Fruit fly (Drosophila melanogaster) whole organism, embryonic: Measurements from ENCODE around the gene stv.

ENCODE experiments used
- Antp ChIP-seq: fragments of 200-800 bp; sonication (Bioruptor generic); optimal IDR thresholded peaks from 3 replicates; lab custom pipeline; 2016; ENCODE audit warnings: missing biosample characterization, missing genetic modification characterization
- Awh ChIP-seq: fragments of 200-800 bp; sonication (Bioruptor generic); IDR thresholded peaks from 2 replicates; pipeline ENCODE4, ENCODE4 v1.3.6; 2022; ENCODE audit warnings: missing biosample characterization, missing genetic modification characterization
- CG10654 ChIP-seq: fragments of 200-800 bp; sonication (Bioruptor generic); optimal IDR thresholded peaks from 2 replicates; lab custom pipeline; 2016; ENCODE audit warnings: missing biosample characterization, missing genetic modification characterization
- CG11093 ChIP-seq: fragments of 200-800 bp; sonication (Bioruptor generic); IDR thresholded peaks from 3 replicates; pipeline ENCODE4 v1.3.6; 2022; ENCODE audit warnings: missing biosample characterization, missing genetic modification characterization
- CG11398 ChIP-seq: fragments of 200-800 bp; sonication (Bioruptor generic); optimal IDR thresholded peaks from 2 replicates; lab custom pipeline; 2016; ENCODE audit warnings: missing biosample characterization, missing genetic modification characterization
- CG11560 ChIP-seq: fragments of 200-800 bp; sonication (Bioruptor generic); IDR thresholded peaks from 3 replicates; pipeline ENCODE4 v1.3.6; 2022; ENCODE audit warnings: missing biosample characterization, missing genetic modification characterization
- CG11696 ChIP-seq: fragments of 200-800 bp; sonication (Bioruptor generic); IDR thresholded peaks from 2 replicates; pipeline ENCODE4 v1.3.6; 2022; ENCODE audit warnings: missing biosample characterization, missing genetic modification characterization
- CG11723 ChIP-seq: fragments of 200-800 bp; sonication (Bioruptor generic); optimal IDR thresholded peaks from 2 replicates; lab custom pipeline; 2017; ENCODE audit warnings: missing biosample characterization, mild to moderate bottlenecking, missing genetic modification characterization
- CG13123 ChIP-seq: fragments of 200-800 bp; sonication (Bioruptor generic); optimal IDR thresholded peaks from 2 replicates; lab custom pipeline; 2016; ENCODE audit warnings: missing biosample characterization, missing genetic modification characterization
- CG16815 ChIP-seq: fragments of 200-800 bp; sonication (Bioruptor generic); optimal IDR thresholded peaks from 3 replicates; lab custom pipeline; 2017; ENCODE audit warnings: missing biosample characterization, mild to moderate bottlenecking, missing genetic modification characterization
- CG18599 ChIP-seq: fragments of 200-800 bp; sonication (Bioruptor generic); optimal IDR thresholded peaks from 3 replicates; lab custom pipeline; 2017; ENCODE audit warnings: missing biosample characterization, missing genetic modification characterization, mild to moderate bottlenecking, moderate library complexity, missing genetic modification reagents
- CG2678 ChIP-seq: fragments of 200-800 bp; sonication (Bioruptor generic); optimal IDR thresholded peaks from 3 replicates; lab custom pipeline; 2019; ENCODE audit warnings: missing biosample characterization, mild to moderate bottlenecking, missing genetic modification characterization, moderate library complexity
- CG30403 ChIP-seq: fragments of 200-800 bp; sonication (Bioruptor generic); optimal IDR thresholded peaks from 3 replicates; lab custom pipeline; 2016; ENCODE audit warnings: missing biosample characterization, missing genetic modification characterization
- CG33557 ChIP-seq: fragments of 200-800 bp; sonication (Bioruptor generic); optimal IDR thresholded peaks from 2 replicates; lab custom pipeline; 2019; ENCODE audit warnings: missing biosample characterization, mild to moderate bottlenecking, missing genetic modification characterization, moderate library complexity
- CG34224 ChIP-seq: fragments of 200-800 bp; sonication (Bioruptor generic); IDR thresholded peaks from 3 replicates; pipeline ENCODE4 v1.3.6; 2022; ENCODE audit warnings: missing biosample characterization, missing genetic modification characterization; ENCODE audit not compliant: partially characterized antibody
- CG4707 ChIP-seq: fragments of 200-800 bp; sonication (Bioruptor generic); optimal IDR thresholded peaks from 2 replicates; lab custom pipeline; 2018; ENCODE audit warnings: missing biosample characterization, mild to moderate bottlenecking, missing genetic modification characterization, moderate library complexity
- CG4820 ChIP-seq: fragments of 200-800 bp; sonication (Bioruptor generic); optimal IDR thresholded peaks from 3 replicates; lab custom pipeline; 2016; ENCODE audit warnings: missing biosample characterization, missing genetic modification characterization
- CG5180 ChIP-seq: fragments of 200-800 bp; sonication (Bioruptor generic); optimal IDR thresholded peaks from 3 replicates; lab custom pipeline; 2017; ENCODE audit warnings: missing biosample characterization, missing genetic modification characterization, mild to moderate bottlenecking, moderate library complexity, missing genetic modification reagents
- CG6683 ChIP-seq: fragments of 200-800 bp; sonication (Bioruptor generic); optimal IDR thresholded peaks from 2 replicates; lab custom pipeline; 2017; ENCODE audit warnings: missing biosample characterization, mild to moderate bottlenecking, missing genetic modification characterization, missing genetic modification reagents
- CG7556 ChIP-seq: fragments of 200-800 bp; sonication (Bioruptor generic); optimal IDR thresholded peaks from 2 replicates; lab custom pipeline; 2017; ENCODE audit warnings: missing biosample characterization, mild to moderate bottlenecking, missing genetic modification characterization
- CG9727 ChIP-seq: fragments of 200-800 bp; sonication (Bioruptor generic); optimal IDR thresholded peaks from 3 replicates; lab custom pipeline; 2017; ENCODE audit warnings: missing biosample characterization, mild to moderate bottlenecking, missing genetic modification characterization
- Fer1 ChIP-seq: fragments of 200-800 bp; sonication (Bioruptor generic); optimal IDR thresholded peaks from 2 replicates; lab custom pipeline; 2017; ENCODE audit warnings: missing biosample characterization, mild to moderate bottlenecking, missing genetic modification characterization
- Fer3 ChIP-seq: fragments of 200-800 bp; sonication (Bioruptor generic); optimal IDR thresholded peaks from 2 replicates; lab custom pipeline; 2018; ENCODE audit warnings: missing biosample characterization, mild to moderate bottlenecking, missing genetic modification characterization, moderate library complexity
- Gsc ChIP-seq: fragments of 200-800 bp; sonication (Bioruptor generic); IDR thresholded peaks from 2 replicates; pipeline ENCODE4 v1.3.6; 2022; ENCODE audit warnings: missing biosample characterization, missing genetic modification characterization
- HLH54F ChIP-seq: fragments of 200-800 bp; sonication (Bioruptor generic); optimal IDR thresholded peaks from 3 replicates; lab custom pipeline; 2016; ENCODE audit warnings: missing biosample characterization, missing genetic modification characterization
- Hr51 ChIP-seq, 2 experiments: fragments of 200-800 bp; sonication (Bioruptor generic); optimal IDR thresholded peaks; 2 replicates in 1 of 2; 3 replicates in 1 of 2; lab custom pipeline; 2016 to 2018; ENCODE audit warnings: missing biosample characterization in 2 of 2, missing genetic modification characterization in 2 of 2, mild to moderate bottlenecking in 1 of 2, moderate library complexity in 1 of 2
- Lim3 ChIP-seq: fragments of 200-800 bp; sonication (Bioruptor generic); IDR thresholded peaks from 2 replicates; pipeline ENCODE4 v1.3.6; 2022; ENCODE audit warnings: missing biosample characterization, missing genetic modification characterization
- Lpt ChIP-seq: fragments of >200 bp; optimal IDR thresholded peaks from 2 replicates; lab custom pipeline; 2018; ENCODE audit warnings: missing biosample characterization, missing genetic modification characterization
- Neu2 ChIP-seq: fragments of 200-800 bp; sonication (Bioruptor generic); optimal IDR thresholded peaks from 3 replicates; lab custom pipeline; 2016; ENCODE audit warnings: missing biosample characterization, missing genetic modification characterization, borderline replicate concordance
- PHDP ChIP-seq: fragments of 200-800 bp; sonication (Bioruptor generic); optimal IDR thresholded peaks from 3 replicates; lab custom pipeline; 2018; ENCODE audit warnings: missing biosample characterization, mild to moderate bottlenecking, missing genetic modification characterization, moderate library complexity
- Rx ChIP-seq: fragments of 200-800 bp; sonication (Bioruptor generic); IDR thresholded peaks from 2 replicates; pipeline ENCODE4 v1.3.6; 2022; ENCODE audit warnings: missing biosample characterization, missing genetic modification characterization
- chif ChIP-seq, 2 experiments: fragments of 200-800 bp; sonication (Bioruptor generic); optimal IDR thresholded peaks; 3 replicates each; lab custom pipeline; 2016; ENCODE audit warnings: missing biosample characterization in 2 of 2, missing genetic modification characterization in 2 of 2
- fd3F ChIP-seq: fragments of 200-800 bp; sonication (Bioruptor generic); optimal IDR thresholded peaks from 2 replicates; lab custom pipeline; 2018; ENCODE audit warnings: missing biosample characterization, mild to moderate bottlenecking, missing genetic modification characterization, moderate library complexity
- fd96Cb ChIP-seq: fragments of 200-800 bp; sonication (Bioruptor generic); optimal IDR thresholded peaks from 2 replicates; lab custom pipeline; 2018; ENCODE audit warnings: missing biosample characterization, mild to moderate bottlenecking, missing genetic modification characterization, moderate library complexity
- grau ChIP-seq: fragments of 200-800 bp; optimal IDR thresholded peaks from 3 replicates; lab custom pipeline; 2019; ENCODE audit warnings: missing biosample characterization, mild to moderate bottlenecking, missing genetic modification characterization, moderate library complexity
- lola ChIP-seq, 3 experiments: fragments of >200 bp in 2 of 3; fragments of 200-800 bp in 1 of 3; sonication (Bioruptor generic) in 1 of 3; optimal IDR thresholded peaks; 2 replicates each; lab custom pipeline; 2017 to 2019; ENCODE audit warnings: missing biosample characterization in 3 of 3, missing genetic modification characterization in 3 of 3, mild to moderate bottlenecking in 1 of 3, moderate library complexity in 1 of 3
- mld ChIP-seq: fragments of 200-800 bp; sonication (Bioruptor generic); IDR thresholded peaks from 3 replicates; pipeline ENCODE4 v1.3.6; 2022; ENCODE audit warnings: missing biosample characterization, missing genetic modification characterization; ENCODE audit not compliant: partially characterized antibody
- phol ChIP-seq: fragments of 200-800 bp; sonication (Bioruptor generic); optimal IDR thresholded peaks from 3 replicates; lab custom pipeline; 2018; ENCODE audit warnings: missing biosample characterization, mild to moderate bottlenecking, missing genetic modification characterization, moderate library complexity
- prd ChIP-seq, 3 experiments: fragments of >200 bp in 2 of 3; fragments of 200-800 bp in 1 of 3; sonication (Bioruptor generic) in 1 of 3; optimal IDR thresholded peaks in 2 of 3; IDR thresholded peaks in 1 of 3; 2 replicates in 2 of 3; 3 replicates in 1 of 3; pipeline versions ENCODE4 v1.3.6 to Lab custom; 2017 to 2022; ENCODE audit warnings: missing biosample characterization in 1 of 3, missing genetic modification characterization in 1 of 3
- pum ChIP-seq: fragments of 200-800 bp; sonication (Bioruptor generic); optimal IDR thresholded peaks from 2 replicates; lab custom pipeline; 2016; ENCODE audit warnings: missing biosample characterization, missing genetic modification characterization
- schlank ChIP-seq: fragments of 200-800 bp; sonication (Bioruptor generic); optimal IDR thresholded peaks from 2 replicates; lab custom pipeline; 2018; ENCODE audit warnings: missing biosample characterization, mild to moderate bottlenecking, missing genetic modification characterization
- scrt ChIP-seq: fragments of 200-800 bp; sonication (Bioruptor generic); optimal IDR thresholded peaks from 2 replicates; lab custom pipeline; 2018; ENCODE audit warnings: missing biosample characterization, mild to moderate bottlenecking, missing genetic modification characterization, moderate library complexity
- sna ChIP-seq: fragments of 200-800 bp; sonication (Bioruptor generic); IDR thresholded peaks from 2 replicates; pipeline ENCODE4 v1.3.6; 2022; ENCODE audit warnings: missing biosample characterization, missing genetic modification characterization; ENCODE audit not compliant: partially characterized antibody
- so ChIP-seq: fragments of 200-800 bp; sonication (Bioruptor generic); IDR thresholded peaks from 3 replicates; pipeline ENCODE4 v1.3.6; 2022; ENCODE audit warnings: missing biosample characterization, missing genetic modification characterization
- tgo ChIP-seq: fragments of 200-800 bp; sonication (Bioruptor generic); IDR thresholded peaks from 3 replicates; pipeline ENCODE4 v1.3.6; 2022; ENCODE audit warnings: missing biosample characterization, missing genetic modification characterization
- tll ChIP-seq, 2 experiments: fragments of 200-800 bp in 1 of 2; fragments of >200 bp in 1 of 2; sonication (Bioruptor generic) in 1 of 2; optimal IDR thresholded peaks; 2 replicates each; lab custom pipeline; 2017 to 2019; ENCODE audit warnings: missing biosample characterization in 2 of 2, missing genetic modification characterization in 2 of 2, mild to moderate bottlenecking in 1 of 2, moderate library complexity in 1 of 2
- vnd ChIP-seq: fragments of 200-800 bp; sonication (Bioruptor generic); IDR thresholded peaks from 3 replicates; pipeline ENCODE4 v1.3.6; 2022; ENCODE audit warnings: missing biosample characterization, missing genetic modification characterization; ENCODE audit not compliant: partially characterized antibody
- zen ChIP-seq: fragments of 200-800 bp; sonication (Bioruptor generic); optimal IDR thresholded peaks from 3 replicates; lab custom pipeline; 2018; ENCODE audit warnings: missing biosample characterization, mild to moderate bottlenecking, missing genetic modification characterization, moderate library complexity

stv gene

DNA sequence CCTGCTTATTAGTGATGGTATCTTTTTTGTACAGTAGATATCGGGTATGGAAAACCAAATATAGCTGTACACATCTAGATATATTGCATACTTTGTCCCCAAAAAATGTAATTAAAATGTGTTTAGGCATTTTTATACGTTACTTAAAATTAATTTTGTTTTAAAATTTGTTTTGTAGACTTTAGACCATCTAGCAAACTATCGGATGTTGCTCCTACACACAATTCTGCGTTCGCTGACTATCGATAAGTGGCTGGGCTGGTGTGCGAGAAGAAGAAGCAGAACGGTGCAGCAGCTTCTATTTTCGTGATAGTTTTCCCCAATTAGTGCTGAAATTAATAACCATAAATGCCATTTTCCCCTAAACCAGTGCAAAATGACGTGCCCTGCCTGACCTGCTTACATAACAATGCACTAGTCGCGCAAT is 35.8 kb downstream of the stv start, which contains the start of the genes Vps36 and Liprin-beta (continued):
- TF ChIP-seq CG5180 (GFP tag; lab: Kevin White, UChicago) (no peak), Neu2 (GFP tag; lab: Kevin White, UChicago) (peak; percentile 46), prd (optimal IDR thresholded peaks at IDR 0.05; lab: Kevin White, UChicago) (no peak), prd (GFP tag; IDR thresholded peaks at IDR 0.05; lab: Robert Waterston, UW) (peak; percentile 96), vnd (GFP tag; lab: Robert Waterston, UW) (peak; percentile 97), so (GFP tag; lab: Robert Waterston, UW) (peak; percentile 66; the same call in 1 of the 3 replicates), CG34224 (GFP tag; lab: Robert Waterston, UW) (peak; percentile 88), CG9727 (GFP tag; lab: Kevin White, UChicago) (peak; percentile 83), CG33557 (GFP tag; lab: Kevin White, UChicago) (peak; percentile 79), CG13123 (GFP tag; lab: Kevin White, UChicago) (peak; percentile 67), CG7556 (GFP tag; lab: Kevin White, UChicago) (peak; percentile 69), CG16815 (peak; percentile 87), schlank (tag; lab: Kevin White, UChicago) (peak; percentile 56), pum (GFP tag; lab: Kevin White, UChicago) (peak; percentile 94), tll (GFP tag; optimal IDR thresholded peaks at IDR 0.05; lab: Kevin White, UChicago) (peak; percentile 67 to 95), Fer3 (tag; lab: Kevin White, UChicago) (peak; percentile 85), CG11398 (GFP tag; lab: Kevin White, UChicago) (peak; percentile 83), Awh (peak; percentile 68), fd3F (GFP tag; lab: Kevin White, UChicago) (peak; percentile 80), CG11093 (peak; percentile 87), CG4820 (GFP tag; lab: Kevin White, UChicago) (peak; percentile 84), PHDP (tag; lab: Kevin White, UChicago) (peak; percentile 81), Lim3 (GFP tag; lab: Robert Waterston, UW) (0 out of 2 replicates have a peak, but pooled peaks have one; percentile 25), phol (tag; lab: Kevin White, UChicago) (peak; percentile 89), zen (peak; percentile 82), HLH54F (GFP tag; lab: Kevin White, UChicago) (peak; percentile 94), Antp (peak; percentile 92), CG11723 (GFP tag; lab: Kevin White, UChicago) (no peak), CG30403 (GFP tag; lab: Kevin White, UChicago) (peak; percentile 96), CG6683 (GFP tag; lab: Kevin White, UChicago) (peak; percentile 57), lola (GFP tag; optimal IDR thresholded peaks at IDR 0.05; lab: Kevin White, UChicago) (peak in 1 of 3 experiments; percentile 85), CG18599 (GFP tag; lab: Kevin White, UChicago) (peak; percentile 85), CG2678 (tag; lab: Kevin White, UChicago) (no peak), tgo (GFP tag; lab: Robert Waterston, UW) (peak; percentile 87), scrt (GFP tag; lab: Kevin White, UChicago) (peak; percentile 9), Rx (GFP tag; lab: Robert Waterston, UW) (peak; percentile 60), CG4707 (GFP tag; lab: Kevin White, UChicago) (no peak), chif (GFP tag; optimal IDR thresholded peaks at IDR 0.05; lab: Kevin White, UChicago) (peak; percentile 88 to 94), CG11560 (tag; lab: Robert Waterston, UW) (peak; percentile 68; the same call in 2 of the 3 replicates), Fer1 (GFP tag; lab: Kevin White, UChicago) (no peak), Lpt (no peak), fd96Cb (tag; lab: Kevin White, UChicago) (peak; percentile 75), CG11696 (GFP tag; lab: Robert Waterston, UW) (no peak), CG10654 (peak; percentile 28), sna (GFP tag; lab: Robert Waterston, UW) (peak; percentile 99), Gsc (GFP tag; lab: Robert Waterston, UW) (peak; percentile 30; the same call in 1 of the 2 replicates), mld (GFP tag; lab: Robert Waterston, UW) (peak; percentile 72; the same call in 1 of the 3 replicates), Hr51 (GFP tag; optimal IDR thresholded peaks at IDR 0.05; lab: Kevin White, UChicago) (peak in 1 of 2 experiments; percentile 90), grau (tag; lab: Kevin White, UChicago) (peak; percentile 99)
